Worm (Caenorhabditis elegans) whole organism, L1 larva: ENCODE measurements around the gene gipc-2.

Source experiments
- C16A3.4 ChIP-seq: fragments of 150-350 bp; optimal IDR thresholded peaks from 2 replicates; lab custom pipeline; 2014; ENCODE audit warnings: missing biosample characterization, missing genetic modification characterization
- alr-1 ChIP-seq: fragments of 200-800 bp; sonication (Bioruptor generic); optimal IDR thresholded peaks from 2 replicates; lab custom pipeline; 2018; ENCODE audit warnings: borderline replicate concordance, mild to moderate bottlenecking, missing genetic modification characterization, missing compliant biosample characterization
- ceh-82 ChIP-seq, 3 experiments: fragments of 150-350 bp in 1 of 3; sonication (generic microtip) in 2 of 3; optimal IDR thresholded peaks; 2 replicates each; lab custom pipeline; 2014 to 2017; ENCODE audit warnings: missing biosample characterization in 3 of 3, missing genetic modification characterization in 3 of 3
- pqm-1 ChIP-seq: sonication (generic microtip); optimal IDR thresholded peaks from 3 replicates; lab custom pipeline; 2017; ENCODE audit warnings: missing biosample characterization, missing genetic modification characterization

- no peak for TF ChIP-seq pqm-1 (tag; lab: Kevin White, UChicago)
- TF ChIP-seq C16A3.4 (tag; lab: Kevin White, UChicago) = no peak
- TF ChIP-seq alr-1 (tag; lab: Kevin White, UChicago) = no peak
- TF ChIP-seq ceh-82 (tag; optimal IDR thresholded peaks at IDR 0.05; lab: Kevin White, UChicago) = no peak
Observed at ce11 chrIV:9982226-9982794, 45.2 kb downstream of the gipc-2 start, which contains the start of gene rrp-1.
